Worm (Caenorhabditis elegans): ENCODE data around the gene C08F1.8.

ce11 chrII:1819944-1820570 lies 11.9 kb upstream of the C08F1.8 start, which contains the start of gene fbxc-19:
- TF ChIP-seq ztf-29 (GFP tag; IDR thresholded peaks at IDR 0.05) (no peak), cog-1 (tag; optimal IDR thresholded peaks at IDR 0.05) (no peak), tab-1 (GFP tag; IDR thresholded peaks at IDR 0.05) (no peak), flt-1 (GFP tag; IDR thresholded peaks at IDR 0.05) (peak; percentile 51; the same call in 1 of the 2 replicates), ztf-23 (GFP tag; IDR thresholded peaks at IDR 0.05) (no peak), ref-1 (GFP tag; conservative IDR thresholded peaks at IDR 0.05) (no peak), T22C8.4 (GFP tag; IDR thresholded peaks at IDR 0.05) (no peak), med-1 (GFP tag; optimal IDR thresholded peaks at IDR 0.05; ENCODE audit: insufficient read depth) (no peak)
